Worm (Caenorhabditis elegans): ENCODE data around the gene lgc-50.
A peak's percentile ranks its signal among the peaks of the same experiment; 100 is the strongest.

The lgc-50 gene

DNA sequence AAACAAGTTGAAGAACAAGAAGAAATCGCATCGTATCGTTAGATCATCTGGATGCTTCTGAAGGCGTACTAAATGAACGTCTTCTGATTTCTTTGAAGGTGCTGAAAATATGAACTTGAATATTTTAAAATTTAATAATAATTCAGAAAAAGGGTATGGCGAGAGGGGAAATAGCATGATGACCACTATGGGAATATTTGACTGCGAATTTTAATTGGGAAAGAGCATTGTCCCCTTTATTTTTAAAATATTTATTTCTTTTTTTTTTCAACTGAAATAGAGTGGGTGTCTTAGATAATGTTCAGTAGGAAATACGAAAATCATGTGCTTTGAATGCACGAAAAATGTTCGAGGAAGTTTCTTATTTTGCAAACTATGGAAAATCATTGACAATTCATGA, at the start of gene lgc-50:
TSS of gene lgc-50 (minus strand) at position 101 of the 400 bp plus-strand sequence.
- TF ChIP-seq cog-1 (tag; optimal IDR thresholded peaks at IDR 0.05): no peak
- no peak for TF ChIP-seq flt-1 (GFP tag; IDR thresholded peaks at IDR 0.05)
- no peak for TF ChIP-seq tab-1 (GFP tag; IDR thresholded peaks at IDR 0.05)
- no peak for TF ChIP-seq ztf-23 (GFP tag; IDR thresholded peaks at IDR 0.05)
- TF ChIP-seq T22C8.4 (GFP tag; IDR thresholded peaks at IDR 0.05): no peak
- TF ChIP-seq klf-2 (GFP tag; conservative IDR thresholded peaks at IDR 0.05): no peak
- no peak for TF ChIP-seq ztf-29 (GFP tag; IDR thresholded peaks at IDR 0.05)
- TF ChIP-seq med-1 (GFP tag; optimal IDR thresholded peaks at IDR 0.05; ENCODE audit: insufficient read depth): no peak
- TF ChIP-seq ref-1 (GFP tag; conservative IDR thresholded peaks at IDR 0.05): no peak

ce11 chrIII:7399004-7399403, 3.8 kb upstream of the lgc-50 start:
- no peak for TF ChIP-seq T22C8.4 (GFP tag; IDR thresholded peaks at IDR 0.05)
- no peak for TF ChIP-seq ref-1 (GFP tag; conservative IDR thresholded peaks at IDR 0.05)
- TF ChIP-seq cog-1 (tag; optimal IDR thresholded peaks at IDR 0.05): no peak
- TF ChIP-seq klf-2 (GFP tag; conservative IDR thresholded peaks at IDR 0.05): no peak
- TF ChIP-seq ztf-23 (GFP tag; IDR thresholded peaks at IDR 0.05): no peak
- no peak for TF ChIP-seq flt-1 (GFP tag; IDR thresholded peaks at IDR 0.05)
- no peak for TF ChIP-seq ztf-29 (GFP tag; IDR thresholded peaks at IDR 0.05)
- no peak for TF ChIP-seq tab-1 (GFP tag; IDR thresholded peaks at IDR 0.05)
- TF ChIP-seq med-1 (GFP tag; optimal IDR thresholded peaks at IDR 0.05; ENCODE audit: insufficient read depth): no peak

DNA sequence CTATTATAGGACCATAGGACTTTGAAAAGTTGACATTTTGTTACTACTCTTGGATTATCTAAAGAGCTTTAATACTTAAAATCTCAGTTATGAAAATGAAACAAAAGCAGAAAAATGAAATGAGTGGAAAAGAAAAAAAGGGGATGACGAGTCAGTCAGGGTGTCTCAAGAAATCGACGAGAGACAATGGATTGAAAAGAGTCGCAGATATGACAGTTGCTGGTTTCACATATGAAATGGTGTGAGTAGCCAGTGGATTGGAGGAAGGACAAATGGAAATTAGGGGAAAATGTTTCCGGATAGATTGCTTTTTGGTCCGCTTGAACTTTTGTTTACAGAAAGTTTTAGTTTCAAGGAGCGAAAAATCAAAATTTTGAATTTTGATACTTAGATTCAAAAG, 1.9 kb upstream of the lgc-50 start:
- no peak for TF ChIP-seq ref-1 (GFP tag; conservative IDR thresholded peaks at IDR 0.05)
- no peak for TF ChIP-seq tab-1 (GFP tag; IDR thresholded peaks at IDR 0.05)
- no peak for TF ChIP-seq ztf-29 (GFP tag; IDR thresholded peaks at IDR 0.05)
- TF ChIP-seq ztf-23 (GFP tag; IDR thresholded peaks at IDR 0.05): no peak
- TF ChIP-seq med-1 (GFP tag; optimal IDR thresholded peaks at IDR 0.05; ENCODE audit: insufficient read depth): no peak
- TF ChIP-seq klf-2 (GFP tag; conservative IDR thresholded peaks at IDR 0.05): no peak
- no peak for TF ChIP-seq flt-1 (GFP tag; IDR thresholded peaks at IDR 0.05)
- TF ChIP-seq T22C8.4 (GFP tag; IDR thresholded peaks at IDR 0.05): no peak
- no peak for TF ChIP-seq cog-1 (tag; optimal IDR thresholded peaks at IDR 0.05)

DNA sequence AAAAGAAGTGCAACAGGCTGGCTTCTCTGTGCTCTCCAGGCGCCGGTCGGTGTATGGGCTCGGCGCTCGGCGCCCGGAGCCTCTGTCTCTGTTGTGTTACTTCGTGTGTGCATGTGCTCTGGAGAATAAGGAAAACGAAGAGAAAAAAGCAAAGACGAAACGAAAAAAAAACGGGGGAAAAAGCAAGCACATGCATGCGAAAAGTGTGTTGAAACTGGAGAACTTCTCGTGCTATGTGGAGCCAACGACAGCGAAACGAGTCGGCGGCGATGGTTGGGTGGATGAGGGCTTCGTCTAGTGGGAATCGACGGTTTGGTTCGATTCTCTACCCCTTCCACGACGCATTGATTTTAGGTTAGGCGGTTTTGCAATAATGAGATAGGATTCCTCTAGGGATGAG, 7.9 kb downstream of the lgc-50 start:
- TF ChIP-seq med-1 (GFP tag; optimal IDR thresholded peaks at IDR 0.05; ENCODE audit: insufficient read depth) (no peak), ztf-23 (GFP tag; IDR thresholded peaks at IDR 0.05) (0 out of 2 replicates have a peak, but pooled peaks have one; percentile 33)

DNA sequence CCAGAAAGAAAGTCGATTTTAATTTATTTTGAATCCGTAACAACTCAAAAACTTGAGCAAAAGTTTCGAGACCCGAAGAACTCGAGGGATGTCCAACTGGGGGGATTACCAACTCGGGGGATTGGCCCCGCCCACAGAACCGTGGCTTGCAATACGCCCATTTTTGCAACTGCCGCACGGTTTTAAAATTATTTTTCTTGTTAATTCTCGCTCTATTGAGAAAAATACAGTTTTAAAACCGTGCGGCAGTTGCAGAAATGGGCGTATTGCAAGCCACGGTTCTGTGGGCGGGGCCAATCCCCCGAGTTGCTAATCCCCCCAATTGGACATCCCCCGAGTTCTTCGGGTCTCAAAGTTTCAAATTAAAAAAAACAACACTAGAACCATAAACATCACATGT, 8.7 kb downstream of the lgc-50 start:
- TF ChIP-seq flt-1 (GFP tag; IDR thresholded peaks at IDR 0.05) (0 out of 2 replicates have a peak, but pooled peaks have one; percentile 50), ztf-23 (GFP tag; IDR thresholded peaks at IDR 0.05) (0 out of 2 replicates have a peak, but pooled peaks have one; percentile 37)

DNA sequence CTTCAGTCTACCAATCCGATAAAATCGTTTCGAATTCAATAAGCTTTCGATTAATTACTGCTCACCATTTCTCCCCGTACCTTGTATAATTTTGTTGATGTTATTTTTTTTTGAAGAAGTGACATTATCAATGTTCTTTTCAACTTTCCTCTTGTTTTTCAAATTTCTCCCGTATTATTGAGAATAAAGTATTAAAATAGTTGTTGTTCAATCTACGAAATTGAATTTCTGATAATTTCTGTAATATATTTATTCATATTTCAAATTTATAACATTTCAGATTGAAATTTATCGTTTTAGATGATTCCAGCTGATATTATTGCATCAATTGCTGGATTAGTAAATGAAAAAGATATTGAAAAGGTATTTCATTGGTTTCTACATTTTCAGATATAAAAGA, 9.3 kb downstream of the lgc-50 start, which contains the start of gene trd-1:
TSS of gene trd-1 (plus strand) at position 301 of the 400 bp plus-strand sequence.
- no peak for TF ChIP-seq ztf-29 (GFP tag; IDR thresholded peaks at IDR 0.05)
- no peak for TF ChIP-seq tab-1 (GFP tag; IDR thresholded peaks at IDR 0.05)
- no peak for TF ChIP-seq flt-1 (GFP tag; IDR thresholded peaks at IDR 0.05)
- TF ChIP-seq T22C8.4 (GFP tag; IDR thresholded peaks at IDR 0.05): no peak
- no peak for TF ChIP-seq ref-1 (GFP tag; conservative IDR thresholded peaks at IDR 0.05)
- TF ChIP-seq cog-1 (tag; optimal IDR thresholded peaks at IDR 0.05): no peak
- TF ChIP-seq klf-2 (GFP tag; conservative IDR thresholded peaks at IDR 0.05): no peak
- no peak for TF ChIP-seq ztf-23 (GFP tag; IDR thresholded peaks at IDR 0.05)
- no peak for TF ChIP-seq med-1 (GFP tag; optimal IDR thresholded peaks at IDR 0.05; ENCODE audit: insufficient read depth)

DNA sequence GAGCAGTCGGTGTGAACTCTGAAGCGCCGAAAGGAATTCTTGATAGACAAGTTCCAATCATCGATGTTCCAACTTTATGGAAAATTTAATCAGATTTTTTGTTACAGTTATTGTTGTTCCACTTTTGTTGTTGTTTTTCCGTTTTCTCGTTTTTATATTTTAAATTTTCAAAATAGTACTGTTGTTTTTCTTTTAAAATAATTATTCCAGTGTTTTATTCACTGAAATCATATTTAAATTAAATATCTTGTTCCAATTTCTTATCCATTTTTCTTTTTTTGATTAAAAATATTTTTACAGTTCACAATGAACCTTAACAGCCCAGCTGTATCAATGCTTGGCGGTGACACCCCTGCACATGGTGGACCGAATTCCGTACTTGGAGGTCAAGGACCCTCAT, 11.5 kb downstream of the lgc-50 start, which contains the start of gene tbp-1:
TSS of gene tbp-1 (plus strand) at position 301 of the 400 bp plus-strand sequence.
- TF ChIP-seq ref-1 (GFP tag; conservative IDR thresholded peaks at IDR 0.05) (no peak), tab-1 (GFP tag; IDR thresholded peaks at IDR 0.05) (no peak)

- TF ChIP-seq med-1 (GFP tag; optimal IDR thresholded peaks at IDR 0.05; ENCODE audit: insufficient read depth) (no peak), tab-1 (GFP tag; IDR thresholded peaks at IDR 0.05) (no peak), flt-1 (GFP tag; IDR thresholded peaks at IDR 0.05) (no peak), T22C8.4 (GFP tag; IDR thresholded peaks at IDR 0.05) (no peak), cog-1 (tag; optimal IDR thresholded peaks at IDR 0.05) (no peak), ref-1 (GFP tag; conservative IDR thresholded peaks at IDR 0.05) (no peak)
Measured at ce11 chrIII:7381546-7382171, 13.6 kb downstream of the lgc-50 start, which contains the start of the genes hmg-4 and T20B12.3. hmg-4 (minus strand) TSS chrIII:7381596. T20B12.3 (plus strand) TSS chrIII:7382115.

DNA sequence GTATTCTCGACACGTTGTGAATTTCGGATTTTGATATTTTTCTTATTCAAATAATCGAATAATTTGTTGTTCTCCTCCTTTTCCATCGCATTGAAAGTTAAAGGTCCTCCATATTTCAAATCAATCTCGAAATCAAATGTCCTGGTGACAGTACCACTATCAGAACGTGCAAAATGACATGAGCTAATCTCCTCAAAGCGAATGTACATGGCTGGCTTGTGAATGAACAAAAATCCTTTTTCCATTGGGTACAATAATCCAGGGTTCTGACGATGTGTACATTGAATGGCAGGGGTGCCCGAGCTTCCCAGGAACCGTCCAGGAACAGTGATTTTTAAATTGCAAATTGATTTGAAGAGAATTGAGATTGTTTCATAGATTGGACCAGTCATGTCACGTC, 15.1 kb downstream of the lgc-50 start:
- no peak for TF ChIP-seq ref-1 (GFP tag; conservative IDR thresholded peaks at IDR 0.05)
- TF ChIP-seq flt-1 (GFP tag; IDR thresholded peaks at IDR 0.05): no peak
- no peak for TF ChIP-seq cog-1 (tag; optimal IDR thresholded peaks at IDR 0.05)
- no peak for TF ChIP-seq klf-2 (GFP tag; conservative IDR thresholded peaks at IDR 0.05)
- TF ChIP-seq ztf-23 (GFP tag; IDR thresholded peaks at IDR 0.05): no peak
- no peak for TF ChIP-seq T22C8.4 (GFP tag; IDR thresholded peaks at IDR 0.05)
- no peak for TF ChIP-seq ztf-29 (GFP tag; IDR thresholded peaks at IDR 0.05)
- TF ChIP-seq med-1 (GFP tag; optimal IDR thresholded peaks at IDR 0.05; ENCODE audit: insufficient read depth): no peak
- TF ChIP-seq tab-1 (GFP tag; IDR thresholded peaks at IDR 0.05): no peak

DNA sequence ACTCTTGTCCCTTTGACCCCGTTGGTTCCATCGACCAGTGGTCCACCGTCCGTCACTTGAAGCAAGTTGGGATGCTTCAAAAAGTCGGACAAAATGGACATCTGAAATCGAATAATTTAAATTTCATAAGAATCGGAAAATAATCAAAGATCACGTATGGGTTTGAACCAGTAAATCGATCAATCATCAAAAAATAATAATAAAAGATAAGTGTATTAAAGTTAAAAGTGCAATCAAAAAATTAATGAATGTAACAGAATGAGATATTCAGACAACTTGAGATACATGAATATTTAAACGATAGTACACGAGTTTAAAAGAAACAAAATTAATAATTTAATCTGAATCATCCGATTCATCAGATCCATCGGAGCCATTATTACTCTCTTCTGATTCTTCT, 16.3 kb downstream of the lgc-50 start, which contains the start of gene T20B12.7:
TSS of gene T20B12.7 (minus strand) at position 101 of the 400 bp plus-strand sequence.
- TF ChIP-seq flt-1 (GFP tag; IDR thresholded peaks at IDR 0.05) (no peak), ref-1 (GFP tag; conservative IDR thresholded peaks at IDR 0.05) (no peak), tab-1 (GFP tag; IDR thresholded peaks at IDR 0.05) (no peak), ztf-23 (GFP tag; IDR thresholded peaks at IDR 0.05) (no peak), T22C8.4 (GFP tag; IDR thresholded peaks at IDR 0.05) (no peak), med-1 (GFP tag; optimal IDR thresholded peaks at IDR 0.05; ENCODE audit: insufficient read depth) (no peak), klf-2 (GFP tag; conservative IDR thresholded peaks at IDR 0.05) (no peak)
